In the genomic region with DNA sequence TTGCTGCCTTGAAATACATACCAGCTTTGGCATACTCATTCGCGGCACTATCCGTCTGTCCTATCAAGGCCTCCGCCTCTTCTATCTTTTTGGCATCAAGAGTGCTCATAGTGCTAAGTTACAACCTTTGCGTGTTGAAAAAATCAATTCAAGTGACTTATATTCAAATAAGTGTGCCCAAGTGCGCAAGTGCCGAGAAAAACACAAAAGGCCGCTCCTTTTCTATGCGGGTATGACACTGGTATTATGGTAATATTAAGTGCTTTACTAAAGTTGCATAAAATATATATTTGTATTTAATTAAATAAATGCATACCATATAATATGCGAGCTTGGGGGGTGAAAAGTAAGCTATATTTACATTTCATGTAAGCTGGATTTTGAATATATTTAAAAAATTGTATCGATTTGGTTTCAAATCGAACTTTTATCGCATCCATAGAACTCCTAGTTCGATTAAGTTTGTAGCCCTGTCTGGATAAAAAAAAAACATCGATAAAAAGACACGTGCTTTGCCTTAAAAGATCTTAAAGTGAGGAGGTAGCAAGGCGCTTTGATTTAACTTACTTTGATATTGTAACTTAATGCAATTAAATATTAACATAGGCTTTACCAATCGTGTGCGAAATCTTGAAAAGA, we compare ENCODE assay signal across 1 fruit fly cellular context.
TF ChIP-seq lines count a peak whose summit lies in the region.

TSS of gene gammaSnap2 (minus strand) at position 135 of the 639 bp plus-strand sequence.
TSS of gene ATPsynepsilonL (plus strand) at position 508 of the 639 bp plus-strand sequence.

TF ChIP-seq in whole organism, embryonic, 481 proteins besides CTCF, POLR2A, EP300 and RAD21 (continued from another document):
- peak; percentile 18 for TF ChIP-seq CG13894 (tag; optimal IDR thresholded peaks at IDR 0.05; lab: Kevin White, UChicago)
